Fruit fly (Drosophila melanogaster): ENCODE data around the gene Rab9Fb.

Rab9Fb gene

DNA sequence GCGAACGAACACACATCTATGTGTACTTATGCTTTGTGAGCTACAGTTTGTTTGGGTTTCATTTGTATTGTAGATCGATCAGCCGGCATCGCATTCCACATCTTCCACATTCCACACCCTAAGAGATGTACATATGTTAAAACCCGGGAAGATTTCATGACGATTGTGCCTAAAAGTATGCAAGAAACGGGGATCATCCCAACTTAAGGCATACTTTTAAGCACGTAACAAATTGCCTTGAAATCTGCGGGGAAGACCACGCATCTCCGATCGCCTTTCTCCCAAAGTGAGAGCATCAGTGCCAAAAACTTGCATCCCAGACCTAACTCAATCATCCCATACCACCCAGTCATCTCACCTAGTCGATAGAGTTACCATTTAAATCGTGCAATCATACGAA, 30.6 kb downstream of the Rab9Fb start:
- TF ChIP-seq fd59A (GFP tag; optimal IDR thresholded peaks at IDR 0.05) (no peak), spab (GFP tag; optimal IDR thresholded peaks at IDR 0.05) (no peak), CG7368 (GFP tag; optimal IDR thresholded peaks at IDR 0.05) (no peak), fkh (GFP tag; optimal IDR thresholded peaks at IDR 0.05) (peak; percentile 7), Blimp-1 (GFP tag; optimal IDR thresholded peaks at IDR 0.05) (no peak), CG3032 (tag; optimal IDR thresholded peaks at IDR 0.05) (no peak), dac (GFP tag; optimal IDR thresholded peaks at IDR 0.05) (no peak), CG11902 (GFP tag; optimal IDR thresholded peaks at IDR 0.05) (no peak)

DNA sequence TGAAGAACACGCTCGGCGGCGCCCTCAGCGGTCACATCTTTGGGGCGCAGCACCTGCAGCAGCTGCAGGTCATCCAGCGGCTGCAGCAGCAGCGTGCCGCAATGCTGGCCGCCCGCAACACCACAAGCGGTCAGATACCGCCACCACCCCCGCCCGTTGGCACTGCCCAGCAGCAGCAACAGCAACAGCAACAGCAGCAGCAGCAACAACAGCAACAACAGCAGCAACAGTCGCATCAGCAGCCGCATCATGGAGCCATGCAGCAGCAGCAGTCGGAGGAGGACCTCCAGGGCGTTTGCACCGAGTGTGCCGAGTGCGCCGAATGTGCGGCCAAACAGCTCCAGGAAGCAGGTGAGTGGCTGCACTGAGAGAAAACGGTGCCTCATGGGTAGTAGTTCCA, 39.7 kb downstream of the Rab9Fb start:
- TF ChIP-seq CG15336 (GFP tag; IDR thresholded peaks at IDR 0.05) (no peak), fkh (GFP tag; optimal IDR thresholded peaks at IDR 0.05) (no peak)

DNA sequence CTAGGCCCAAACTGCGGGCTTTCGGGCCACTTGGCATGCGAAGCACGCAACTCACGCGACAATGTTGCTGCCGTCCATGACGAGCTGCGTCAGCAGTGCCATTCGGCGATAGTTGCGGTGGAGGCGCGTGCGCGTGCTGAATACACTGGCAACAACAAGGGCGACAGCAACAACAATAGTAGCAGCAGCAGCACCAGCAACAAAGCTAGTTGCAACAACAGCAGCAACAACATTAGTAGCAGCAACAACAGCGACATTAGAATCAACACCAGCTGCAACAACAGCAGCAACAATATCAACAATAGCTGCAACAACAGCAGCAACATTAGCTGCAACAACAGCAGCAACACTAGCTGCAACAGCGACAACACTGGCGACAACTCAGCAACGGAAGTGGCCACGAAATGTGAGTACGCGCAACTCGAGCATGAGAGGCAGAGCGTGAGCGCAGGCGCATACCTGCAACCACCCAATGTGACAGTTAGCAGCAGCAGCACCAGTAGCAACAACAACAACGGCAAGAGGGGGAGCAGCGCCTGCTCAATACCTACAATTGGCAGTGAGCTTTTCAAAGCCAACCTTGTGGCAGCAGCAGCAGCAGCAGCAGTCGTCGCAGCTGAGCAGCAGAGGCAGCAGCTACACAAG, 45.9 kb downstream of the Rab9Fb start:
- TF ChIP-seq CG8632 (GFP tag; optimal IDR thresholded peaks at IDR 0.05) (no peak), ss (GFP tag; optimal IDR thresholded peaks at IDR 0.05) (peak in 1 of 2 experiments; percentile 1)

DNA sequence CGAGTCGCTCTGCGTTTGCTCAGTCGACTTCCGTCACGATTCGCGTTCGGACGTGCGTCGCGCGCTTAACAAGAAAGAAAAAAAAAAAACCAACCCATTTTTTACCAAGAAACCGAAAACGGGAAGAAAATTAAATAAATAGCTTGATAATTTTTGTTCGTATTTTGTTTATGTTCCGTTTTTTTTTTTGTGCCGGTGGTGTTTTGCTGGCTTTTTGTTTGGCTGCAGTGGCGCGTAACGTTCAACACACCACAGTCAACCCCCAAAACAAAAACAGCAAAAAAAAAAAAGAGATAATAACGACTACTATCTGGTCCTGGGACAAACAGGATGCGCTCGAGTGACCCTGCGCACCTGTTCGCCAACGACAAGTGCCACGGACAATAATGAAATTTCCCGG, 46.8 kb downstream of the Rab9Fb start, which contains the start of gene CG43901:
TSS of gene CG43901 (plus strand) at position 301 of the 400 bp plus-strand sequence.
- TF ChIP-seq CG6808 (GFP tag; optimal IDR thresholded peaks at IDR 0.05) (no peak), Sox102F (GFP tag; optimal IDR thresholded peaks at IDR 0.05) (no peak), Ets96B (tag; optimal IDR thresholded peaks at IDR 0.05) (no peak), CG3032 (tag; optimal IDR thresholded peaks at IDR 0.05) (no peak), fd59A (GFP tag; optimal IDR thresholded peaks at IDR 0.05) (no peak), Hr39 (GFP tag; optimal IDR thresholded peaks at IDR 0.05) (no peak), CG10669 (GFP tag; optimal IDR thresholded peaks at IDR 0.05) (no peak), Eip93F (GFP tag; optimal IDR thresholded peaks at IDR 0.05) (no peak), topi (GFP tag; optimal IDR thresholded peaks at IDR 0.05) (no peak), CG1621 (tag; optimal IDR thresholded peaks at IDR 0.05) (no peak), Hr4 (GFP tag; optimal IDR thresholded peaks at IDR 0.05) (no peak), CG6792 (GFP tag; optimal IDR thresholded peaks at IDR 0.05) (no peak)

DNA sequence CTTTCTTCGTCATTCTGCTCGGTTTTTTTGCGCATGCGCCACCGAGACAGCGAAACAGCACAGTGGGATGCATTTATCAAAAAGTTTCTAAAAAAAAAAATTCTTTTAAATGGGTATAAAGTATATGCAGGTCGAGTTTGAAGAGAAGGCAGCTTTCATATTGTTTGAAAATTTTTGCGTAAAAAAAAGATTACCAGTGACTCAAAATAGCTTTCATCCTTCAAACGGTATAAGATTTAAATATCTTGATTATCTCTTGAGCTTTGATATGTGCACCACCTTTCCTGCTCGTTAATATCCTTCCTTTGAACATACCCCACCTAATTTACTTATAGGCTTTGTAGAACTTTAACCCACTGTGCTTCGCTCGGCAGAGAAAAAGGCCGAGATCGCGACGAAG, 47.2 kb downstream of the Rab9Fb start:
- TF ChIP-seq CG32006 (GFP tag; optimal IDR thresholded peaks at IDR 0.05): peak; percentile 42
- TF ChIP-seq CG10669 (GFP tag; optimal IDR thresholded peaks at IDR 0.05): no peak
- TF ChIP-seq CG6808 (GFP tag; optimal IDR thresholded peaks at IDR 0.05): no peak
- peak; percentile 46 for TF ChIP-seq Met (GFP tag; optimal IDR thresholded peaks at IDR 0.05)
- peak; percentile 46 for TF ChIP-seq CG15336 (GFP tag; IDR thresholded peaks at IDR 0.05)
- TF ChIP-seq eg (GFP tag; IDR thresholded peaks at IDR 0.05): peak; percentile 10; the same call in 1 of the 3 replicates
- no peak for TF ChIP-seq Lpt (GFP tag; optimal IDR thresholded peaks at IDR 0.05)
- TF ChIP-seq Hr39 (GFP tag; optimal IDR thresholded peaks at IDR 0.05): peak; percentile 13
- peak; percentile 20 for TF ChIP-seq CG34406 (GFP tag; optimal IDR thresholded peaks at IDR 0.05)
- no peak for TF ChIP-seq salr (GFP tag; optimal IDR thresholded peaks at IDR 0.05)
- TF ChIP-seq CG1621 (tag; optimal IDR thresholded peaks at IDR 0.05): no peak
- no peak for TF ChIP-seq fkh (GFP tag; optimal IDR thresholded peaks at IDR 0.05)
- no peak for TF ChIP-seq CG11294 (GFP tag; IDR thresholded peaks at IDR 0.05)
- TF ChIP-seq CG4318 (GFP tag; optimal IDR thresholded peaks at IDR 0.05): no peak
- TF ChIP-seq CG6276 (GFP tag; optimal IDR thresholded peaks at IDR 0.05): no peak
- TF ChIP-seq achi (GFP tag; optimal IDR thresholded peaks at IDR 0.05): peak; percentile 26
- TF ChIP-seq dsx (GFP tag; optimal IDR thresholded peaks at IDR 0.05; ENCODE audit: poor library complexity, severe bottlenecking): no peak
- no peak for TF ChIP-seq Gug (GFP tag; IDR thresholded peaks at IDR 0.05)
- TF ChIP-seq CG31627 (GFP tag; optimal IDR thresholded peaks at IDR 0.05): peak; percentile 29
- no peak for TF ChIP-seq Eip93F (GFP tag; optimal IDR thresholded peaks at IDR 0.05)
- peak; percentile 36 for TF ChIP-seq OdsH (GFP tag; optimal IDR thresholded peaks at IDR 0.05)
- TF ChIP-seq dac (GFP tag; optimal IDR thresholded peaks at IDR 0.05): no peak
- no peak for TF ChIP-seq pdm3 (GFP tag; optimal IDR thresholded peaks at IDR 0.05)
- TF ChIP-seq CG8632 (GFP tag; optimal IDR thresholded peaks at IDR 0.05): peak; percentile 1
- no peak for TF ChIP-seq CG3919 (GFP tag; optimal IDR thresholded peaks at IDR 0.05)
- peak; percentile 11 for TF ChIP-seq CG7368 (GFP tag; optimal IDR thresholded peaks at IDR 0.05)
- peak; percentile 5 for TF ChIP-seq Sox14 (GFP tag; optimal IDR thresholded peaks at IDR 0.05)
- TF ChIP-seq Hr4 (GFP tag; optimal IDR thresholded peaks at IDR 0.05): peak; percentile 20
- peak; percentile 41 for TF ChIP-seq topi (GFP tag; optimal IDR thresholded peaks at IDR 0.05)
- TF ChIP-seq CG8119 (GFP tag; IDR thresholded peaks at IDR 0.05): no peak
- TF ChIP-seq CG16779 (tag; optimal IDR thresholded peaks at IDR 0.05): no peak
- TF ChIP-seq Hr38 (GFP tag; optimal IDR thresholded peaks at IDR 0.05): no peak
